Fruit fly (Drosophila melanogaster) whole organism, embryonic: ENCODE data around the gene Rh3.

Source experiments
- Ada2b ChIP-seq: fragments of 200-800 bp; sonication (Bioruptor generic); IDR thresholded peaks from 2 replicates; pipeline ENCODE4 v1.3.6; 2022; ENCODE audit warnings: missing biosample characterization, missing genetic modification characterization
- B-H2 ChIP-seq: fragments of 200-800 bp; sonication (Bioruptor generic); optimal IDR thresholded peaks from 2 replicates; lab custom pipeline; 2018; ENCODE audit warnings: missing biosample characterization, mild to moderate bottlenecking, missing genetic modification characterization
- BEAF-32 ChIP-seq: fragments of 200-800 bp; sonication (Bioruptor generic); optimal IDR thresholded peaks from 3 replicates; lab custom pipeline; 2017; ENCODE audit warnings: missing biosample characterization, missing genetic modification characterization, mild to moderate bottlenecking, moderate library complexity, missing genetic modification reagents
- Bgb ChIP-seq: fragments of 200-800 bp; sonication (Bioruptor generic); IDR thresholded peaks from 2 replicates; pipeline ENCODE4 v1.3.6; 2022; ENCODE audit warnings: missing biosample characterization, missing genetic modification characterization; ENCODE audit not compliant: partially characterized antibody
- CG10147 ChIP-seq: fragments of 200-800 bp; sonication (Bioruptor generic); optimal IDR thresholded peaks from 2 replicates; lab custom pipeline; 2019; ENCODE audit warnings: missing biosample characterization, mild to moderate bottlenecking, missing genetic modification characterization, moderate library complexity
- CG10267 ChIP-seq: fragments of 200-800 bp; sonication (Bioruptor generic); optimal IDR thresholded peaks from 2 replicates; lab custom pipeline; 2018; ENCODE audit warnings: missing biosample characterization, mild to moderate bottlenecking, missing genetic modification characterization, moderate library complexity
- CG10654 ChIP-seq: fragments of 200-800 bp; sonication (Bioruptor generic); optimal IDR thresholded peaks from 2 replicates; lab custom pipeline; 2016; ENCODE audit warnings: missing biosample characterization, missing genetic modification characterization
- CG11504 ChIP-seq: fragments of 200-800 bp; sonication (Bioruptor generic); optimal IDR thresholded peaks from 3 replicates; lab custom pipeline; 2019; ENCODE audit warnings: missing biosample characterization, mild to moderate bottlenecking, missing genetic modification characterization, moderate library complexity
- CG13287 ChIP-seq: fragments of 200-800 bp; sonication (Bioruptor generic); IDR thresholded peaks from 2 replicates; pipeline ENCODE4 v1.3.6; 2022; ENCODE audit warnings: missing biosample characterization, missing genetic modification characterization; ENCODE audit not compliant: partially characterized antibody
- CG14860 ChIP-seq: fragments of 200-800 bp; sonication (Bioruptor generic); IDR thresholded peaks from 3 replicates; pipeline ENCODE4 v1.3.6; 2022; ENCODE audit warnings: missing biosample characterization, missing genetic modification characterization; ENCODE audit not compliant: partially characterized antibody
- CG1529 ChIP-seq: fragments of 200-800 bp; sonication (Bioruptor generic); optimal IDR thresholded peaks from 3 replicates; lab custom pipeline; 2018; ENCODE audit warnings: missing biosample characterization, missing genetic modification characterization
- CG15696 ChIP-seq: fragments of 200-800 bp; sonication (Bioruptor generic); optimal IDR thresholded peaks from 2 replicates; lab custom pipeline; 2019; ENCODE audit warnings: missing biosample characterization, mild to moderate bottlenecking, missing genetic modification characterization, moderate library complexity
- CG17385 ChIP-seq: fragments of 200-800 bp; sonication (Bioruptor generic); optimal IDR thresholded peaks from 3 replicates; lab custom pipeline; 2018; ENCODE audit warnings: missing biosample characterization, mild to moderate bottlenecking, missing genetic modification characterization
- CG2120 ChIP-seq: fragments of 200-800 bp; sonication (Bioruptor generic); optimal IDR thresholded peaks from 3 replicates; lab custom pipeline; 2016; ENCODE audit warnings: missing biosample characterization, missing genetic modification characterization
- CG3065 ChIP-seq: fragments of 200-800 bp; sonication (Bioruptor generic); optimal IDR thresholded peaks from 2 replicates; lab custom pipeline; 2016; ENCODE audit warnings: missing biosample characterization, missing genetic modification characterization
- CG31441 ChIP-seq: fragments of 200-800 bp; sonication (Bioruptor generic); IDR thresholded peaks from 2 replicates; pipeline ENCODE4 v1.3.6; 2022; ENCODE audit warnings: missing biosample characterization, missing genetic modification characterization
- CG34422 ChIP-seq: fragments of 200-800 bp; sonication (Bioruptor generic); IDR thresholded peaks from 3 replicates; pipeline ENCODE4 v1.3.6; 2022; ENCODE audit warnings: missing biosample characterization, missing genetic modification characterization
- CG3847 ChIP-seq: fragments of 200-800 bp; sonication (Bioruptor generic); IDR thresholded peaks from 2 replicates; pipeline ENCODE4 v1.3.6; 2022; ENCODE audit warnings: missing biosample characterization, missing genetic modification characterization
- CG3995 ChIP-seq: fragments of 200-800 bp; sonication (Bioruptor generic); optimal IDR thresholded peaks from 3 replicates; lab custom pipeline; 2016; ENCODE audit warnings: missing biosample characterization, missing genetic modification characterization
- CG4424 ChIP-seq: fragments of 200-800 bp; sonication (Bioruptor generic); optimal IDR thresholded peaks from 3 replicates; lab custom pipeline; 2016; ENCODE audit warnings: missing biosample characterization, missing genetic modification characterization
- CG6689 ChIP-seq: fragments of 200-800 bp; sonication (Bioruptor generic); IDR thresholded peaks from 2 replicates; pipeline ENCODE4 v1.3.6; 2022; ENCODE audit warnings: missing biosample characterization, missing genetic modification characterization
- CG9797 ChIP-seq: fragments of 200-800 bp; sonication (Bioruptor generic); optimal IDR thresholded peaks from 3 replicates; lab custom pipeline; 2018; ENCODE audit warnings: missing biosample characterization, mild to moderate bottlenecking, missing genetic modification characterization
- CG9817 ChIP-seq: fragments of 200-800 bp; sonication (Bioruptor generic); optimal IDR thresholded peaks from 2 replicates; lab custom pipeline; 2018; ENCODE audit warnings: missing biosample characterization, mild to moderate bottlenecking, missing genetic modification characterization, moderate library complexity
- Dll ChIP-seq: fragments of 200-800 bp; sonication (Bioruptor generic); IDR thresholded peaks from 4 replicates; pipeline ENCODE4 v1.3.6; 2022; ENCODE audit warnings: missing biosample characterization, missing genetic modification characterization; ENCODE audit not compliant: partially characterized antibody
- Elba2 ChIP-seq: fragments of 200-800 bp; sonication (Bioruptor generic); optimal IDR thresholded peaks from 3 replicates; lab custom pipeline; 2016; ENCODE audit warnings: missing biosample characterization, missing genetic modification characterization
- Fer2 ChIP-seq: fragments of 200-800 bp; sonication (Bioruptor generic); optimal IDR thresholded peaks from 2 replicates; lab custom pipeline; 2018; ENCODE audit warnings: missing biosample characterization, mild to moderate bottlenecking, missing genetic modification characterization, moderate library complexity
- Hr3 ChIP-seq: fragments of 200-800 bp; sonication (Bioruptor generic); optimal IDR thresholded peaks from 3 replicates; lab custom pipeline; 2016; ENCODE audit warnings: missing biosample characterization, missing genetic modification characterization
- Kr ChIP-seq: fragments of 200-800 bp; sonication (Bioruptor generic); optimal IDR thresholded peaks from 2 replicates; lab custom pipeline; 2017; ENCODE audit warnings: missing biosample characterization, mild to moderate bottlenecking, missing genetic modification characterization
- MBD-R2 ChIP-seq: fragments of 200-800 bp; sonication (Bioruptor generic); IDR thresholded peaks from 2 replicates; pipeline ENCODE4 v1.3.6; 2022; ENCODE audit warnings: missing biosample characterization, missing genetic modification characterization
- Mes4 ChIP-seq: fragments of 200-800 bp; sonication (Bioruptor generic); optimal IDR thresholded peaks from 2 replicates; lab custom pipeline; 2016; ENCODE audit warnings: missing biosample characterization, missing genetic modification characterization
- Ravus ChIP-seq: fragments of 200-800 bp; sonication (Bioruptor generic); IDR thresholded peaks from 2 replicates; pipeline ENCODE4 v1.3.6; 2022; ENCODE audit warnings: missing biosample characterization, missing genetic modification characterization
- Xbp1 ChIP-seq: fragments of 200-800 bp; sonication (Bioruptor generic); optimal IDR thresholded peaks from 3 replicates; lab custom pipeline; 2016; ENCODE audit warnings: missing biosample characterization, mild to moderate bottlenecking, missing genetic modification characterization
- amos ChIP-seq: fragments of 200-800 bp; sonication (Bioruptor generic); IDR thresholded peaks from 2 replicates; pipeline ENCODE4 v1.3.6; 2022; ENCODE audit warnings: missing biosample characterization, missing genetic modification characterization; ENCODE audit not compliant: partially characterized antibody
- az2 ChIP-seq: fragments of 200-800 bp; sonication (Bioruptor generic); optimal IDR thresholded peaks from 3 replicates; lab custom pipeline; 2016; ENCODE audit warnings: missing biosample characterization, missing genetic modification characterization
- bbx ChIP-seq: fragments of 200-800 bp; sonication (Bioruptor generic); IDR thresholded peaks from 2 replicates; pipeline ENCODE4 v1.3.6; 2022; ENCODE audit warnings: missing biosample characterization, missing genetic modification characterization; ENCODE audit not compliant: partially characterized antibody
- cg ChIP-seq: fragments of 200-800 bp; sonication (Bioruptor generic); optimal IDR thresholded peaks from 3 replicates; lab custom pipeline; 2019; ENCODE audit warnings: missing biosample characterization, mild to moderate bottlenecking, missing genetic modification characterization, moderate library complexity
- gce ChIP-seq: fragments of 200-800 bp; sonication (Bioruptor generic); IDR thresholded peaks from 3 replicates; pipeline ENCODE4 v1.3.6; 2022; ENCODE audit warnings: missing biosample characterization, missing genetic modification characterization
- lov ChIP-seq, 2 experiments: fragments of 200-800 bp in 1 of 2; fragments of >200 bp in 1 of 2; sonication (Bioruptor generic) in 1 of 2; IDR thresholded peaks in 1 of 2; optimal IDR thresholded peaks in 1 of 2; 2 replicates in 1 of 2; 3 replicates in 1 of 2; pipeline versions ENCODE4 v1.3.6 to Lab custom; 2017 to 2022; ENCODE audit warnings: missing biosample characterization in 1 of 2, missing genetic modification characterization in 1 of 2
- odd ChIP-seq: fragments of 200-800 bp; sonication (Bioruptor generic); optimal IDR thresholded peaks from 2 replicates; lab custom pipeline; 2017; ENCODE audit warnings: missing biosample characterization, mild to moderate bottlenecking, missing genetic modification characterization
- pb ChIP-seq: fragments of 200-800 bp; sonication (Bioruptor generic); optimal IDR thresholded peaks from 3 replicates; lab custom pipeline; 2016; ENCODE audit warnings: missing biosample characterization, missing genetic modification characterization
- pita ChIP-seq: fragments of 200-800 bp; sonication (Bioruptor generic); optimal IDR thresholded peaks from 2 replicates; lab custom pipeline; 2017; ENCODE audit warnings: missing biosample characterization, mild to moderate bottlenecking, missing genetic modification characterization
- sens ChIP-seq: fragments of 200-800 bp; sonication (Bioruptor generic); peaks from one replicate; lab custom pipeline; 2016; ENCODE audit warnings: missing biosample characterization, missing genetic modification characterization
- sna ChIP-seq: fragments of 200-800 bp; sonication (Bioruptor generic); IDR thresholded peaks from 2 replicates; pipeline ENCODE4 v1.3.6; 2022; ENCODE audit warnings: missing biosample characterization, missing genetic modification characterization; ENCODE audit not compliant: partially characterized antibody
- ssp ChIP-seq: fragments of 200-800 bp; sonication (Bioruptor generic); IDR thresholded peaks from 2 replicates; pipeline ENCODE4 v1.3.6; 2022; ENCODE audit warnings: missing biosample characterization, missing genetic modification characterization
- stwl ChIP-seq: fragments of 200-800 bp; sonication (Bioruptor generic); optimal IDR thresholded peaks from 3 replicates; lab custom pipeline; 2018; ENCODE audit warnings: missing biosample characterization, mild to moderate bottlenecking, missing genetic modification characterization, moderate library complexity
- tx ChIP-seq: fragments of 200-800 bp; sonication (Bioruptor generic); optimal IDR thresholded peaks from 2 replicates; lab custom pipeline; 2016; ENCODE audit warnings: missing biosample characterization, missing genetic modification characterization
- unc-4 ChIP-seq: fragments of 200-800 bp; sonication (Bioruptor generic); IDR thresholded peaks from 2 replicates; pipeline ENCODE4 v1.3.6; 2022; ENCODE audit warnings: missing biosample characterization, missing genetic modification characterization; ENCODE audit not compliant: partially characterized antibody
- vnd ChIP-seq: fragments of 200-800 bp; sonication (Bioruptor generic); IDR thresholded peaks from 3 replicates; pipeline ENCODE4 v1.3.6; 2022; ENCODE audit warnings: missing biosample characterization, missing genetic modification characterization; ENCODE audit not compliant: partially characterized antibody
- zen ChIP-seq: fragments of 200-800 bp; sonication (Bioruptor generic); optimal IDR thresholded peaks from 3 replicates; lab custom pipeline; 2018; ENCODE audit warnings: missing biosample characterization, mild to moderate bottlenecking, missing genetic modification characterization, moderate library complexity

The Rh3 gene

dm6 chr3R:20058960-20059359 lies 23.3 kb downstream of the Rh3 start (continued):
- no peak for TF ChIP-seq odd (GFP tag; lab: Kevin White, UChicago)
- TF ChIP-seq CG6689 (GFP tag; lab: Robert Waterston, UW) = no peak
- TF ChIP-seq Bgb (GFP tag; lab: Robert Waterston, UW) = peak; percentile 71; the same call in 1 of the 2 replicates
- 0 out of 2 replicates have a peak, but pooled peaks have one; percentile 8 for TF ChIP-seq ssp (GFP tag; lab: Robert Waterston, UW)
- TF ChIP-seq Kr (GFP tag; lab: Kevin White, UChicago) = no peak
- no peak for TF ChIP-seq CG3065 (GFP tag; lab: Kevin White, UChicago)
- no peak for TF ChIP-seq Fer2 (tag; lab: Kevin White, UChicago)
- TF ChIP-seq Ada2b (GFP tag; lab: Robert Waterston, UW) = no peak
- no peak for TF ChIP-seq CG34422
- peak; percentile 30 for TF ChIP-seq pita
- no peak for TF ChIP-seq pb (GFP tag; lab: Kevin White, UChicago)
- no peak for TF ChIP-seq CG1529
- TF ChIP-seq CG14860 (GFP tag; lab: Robert Waterston, UW) = peak; percentile 15; the same call in 1 of the 3 replicates
- TF ChIP-seq CG3995 = peak; percentile 39

dm6 chr3R:20057501-20057900 lies 24.7 kb downstream of the Rh3 start, which contains the start of gene mdlc:
mdlc (plus strand) TSS chr3R:20057748.
- no peak for TF ChIP-seq lov (optimal IDR thresholded peaks at IDR 0.05; lab: Kevin White, UChicago)
- no peak for TF ChIP-seq lov (GFP tag; IDR thresholded peaks at IDR 0.05; lab: Robert Waterston, UW)
- peak; percentile 15 for TF ChIP-seq CG10267 (tag; lab: Kevin White, UChicago)
- TF ChIP-seq MBD-R2 (GFP tag; lab: Robert Waterston, UW) = peak; percentile 66
- peak; percentile 6 for TF ChIP-seq Elba2 (GFP tag; lab: Kevin White, UChicago)
- TF ChIP-seq gce (GFP tag; lab: Robert Waterston, UW) = no peak
- peak; percentile 40 for TF ChIP-seq Hr3 (GFP tag; lab: Kevin White, UChicago)
- TF ChIP-seq vnd (GFP tag; lab: Robert Waterston, UW) = peak; percentile 38; the same call in 1 of the 3 replicates
- no peak for TF ChIP-seq Mes4 (GFP tag; lab: Kevin White, UChicago)
- peak; percentile 25 for TF ChIP-seq CG4424 (GFP tag; lab: Kevin White, UChicago)
- peak; percentile 73 for TF ChIP-seq CG13287 (GFP tag; lab: Robert Waterston, UW)
- peak; percentile 61 for TF ChIP-seq unc-4 (GFP tag; lab: Robert Waterston, UW)
- peak; percentile 61 for TF ChIP-seq CG9797 (GFP tag; lab: Kevin White, UChicago)
- TF ChIP-seq B-H2 (GFP tag; lab: Kevin White, UChicago) = no peak
- peak; percentile 75 for TF ChIP-seq Dll
- TF ChIP-seq cg (GFP tag; lab: Kevin White, UChicago) = no peak
- TF ChIP-seq tx = no peak
- TF ChIP-seq bbx (GFP tag; lab: Robert Waterston, UW) = peak; percentile 27; the same call in 1 of the 2 replicates
- TF ChIP-seq CG2120 = peak; percentile 10
- peak; percentile 26; the same call in 1 of the 2 replicates for TF ChIP-seq CG3847
- peak; percentile 83 for TF ChIP-seq stwl (tag; lab: Kevin White, UChicago)
- TF ChIP-seq amos = peak; percentile 61
- peak; percentile 17 for TF ChIP-seq Xbp1 (GFP tag; lab: Kevin White, UChicago)
- peak; percentile 94 for TF ChIP-seq CG17385
- TF ChIP-seq CG9817 = peak; percentile 23
- TF ChIP-seq CG31441 (GFP tag; lab: Robert Waterston, UW) = peak; percentile 31; the same call in 1 of the 2 replicates
- peak; percentile 33 for TF ChIP-seq CG11504 (tag; lab: Kevin White, UChicago)
- peak; percentile 13 for TF ChIP-seq CG10147
- peak; percentile 26 for TF ChIP-seq sens
- TF ChIP-seq CG15696 (tag; lab: Kevin White, UChicago) = peak; percentile 4
- TF ChIP-seq CG10654 (GFP tag; lab: Kevin White, UChicago) = peak; percentile 8
- TF ChIP-seq BEAF-32 (GFP tag; lab: Kevin White, UChicago) = peak; percentile 71
- no peak for TF ChIP-seq Ravus (GFP tag; lab: Robert Waterston, UW)
- no peak for TF ChIP-seq zen (tag; lab: Kevin White, UChicago)
- TF ChIP-seq az2 (GFP tag; lab: Kevin White, UChicago) = peak; percentile 5
- 0 out of 2 replicates have a peak, but pooled peaks have one; percentile 53 for TF ChIP-seq sna
